Fruit fly (Drosophila melanogaster): ENCODE data around the gene CG4594.

Gene CG4594

DNA sequence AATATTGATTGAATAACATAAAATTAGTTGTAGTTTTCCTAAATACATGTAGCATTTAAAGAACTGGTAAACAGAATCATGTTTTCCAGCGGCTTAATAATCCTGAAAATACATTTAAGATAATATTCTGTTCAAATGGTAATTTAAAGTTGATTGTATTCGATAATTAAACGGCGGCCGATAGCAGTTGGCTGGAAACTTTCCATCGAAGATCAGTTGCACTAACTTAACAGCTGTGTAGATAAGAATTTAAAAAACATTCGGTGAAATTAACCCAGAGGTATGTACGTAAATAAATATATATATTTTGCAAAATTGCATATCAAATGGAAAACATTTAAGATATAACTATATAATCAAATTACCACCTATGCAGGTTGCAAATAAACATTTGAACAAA, at the start of gene CG4594:
Gene CG4594 (plus strand): TSS at position 212 of the 400 bp plus-strand sequence.
- TF ChIP-seq CG12605 (GFP tag; IDR thresholded peaks at IDR 0.05) (no peak), CG8301 (tag; optimal IDR thresholded peaks at IDR 0.05) (no peak), EcR (GFP tag; optimal IDR thresholded peaks at IDR 0.05) (no peak), CG13204 (GFP tag; optimal IDR thresholded peaks at IDR 0.05) (no peak), Ets98B (GFP tag; IDR thresholded peaks at IDR 0.05) (no peak), CG4496 (GFP tag; IDR thresholded peaks at IDR 0.05) (no peak), CG9948 (tag; optimal IDR thresholded peaks at IDR 0.05) (no peak), CG17806 (tag; optimal IDR thresholded peaks at IDR 0.05) (no peak), gl (tag; optimal IDR thresholded peaks at IDR 0.05) (no peak), Pif1B (GFP tag; optimal IDR thresholded peaks at IDR 0.05) (no peak), D1 (tag; optimal IDR thresholded peaks at IDR 0.05) (no peak), Snoo (tag; optimal IDR thresholded peaks at IDR 0.05) (no peak), fd96Ca (GFP tag; IDR thresholded peaks at IDR 0.05) (no peak), rn (GFP tag; IDR thresholded peaks at IDR 0.05) (no peak), CG32121 (GFP tag; IDR thresholded peaks at IDR 0.05) (no peak), Pif1A (GFP tag; optimal IDR thresholded peaks at IDR 0.05) (no peak), CG34367 (tag; optimal IDR thresholded peaks at IDR 0.05) (no peak), CG10348 (GFP tag; IDR thresholded peaks at IDR 0.05) (no peak), CG14655 (GFP tag; optimal IDR thresholded peaks at IDR 0.05) (no peak)

DNA sequence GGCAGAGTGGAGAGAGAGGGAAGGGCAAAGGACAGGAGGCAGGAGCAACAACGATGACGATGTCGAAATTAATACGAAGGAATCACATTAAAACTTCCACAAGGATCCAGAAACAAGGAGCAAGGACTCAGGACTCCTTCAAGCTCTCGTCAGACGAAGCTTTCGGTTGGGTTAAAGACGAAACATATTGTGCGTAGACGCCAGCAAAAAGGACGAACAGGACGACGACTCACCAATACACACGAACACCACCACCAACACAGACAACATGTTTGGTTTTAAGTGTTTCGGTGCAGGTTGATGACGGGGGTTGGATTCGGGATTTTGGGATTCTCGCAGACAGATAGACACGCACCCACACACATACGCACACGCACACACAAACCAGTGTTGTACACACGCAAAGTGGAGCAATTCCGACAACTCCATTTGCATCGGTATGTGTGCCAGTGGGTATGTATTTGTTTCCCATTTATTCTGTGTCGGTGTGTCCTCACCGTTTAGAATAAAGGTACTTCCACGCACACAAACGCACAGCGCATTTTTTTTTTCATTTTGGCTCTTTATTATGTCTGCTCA, 37.5 kb upstream of the CG4594 start:
- TF ChIP-seq CG34367 (tag; optimal IDR thresholded peaks at IDR 0.05) (no peak), Snoo (tag; optimal IDR thresholded peaks at IDR 0.05) (no peak), EcR (GFP tag; optimal IDR thresholded peaks at IDR 0.05) (no peak), CG4496 (GFP tag; IDR thresholded peaks at IDR 0.05) (no peak)

- TF ChIP-seq CG17806 (tag; optimal IDR thresholded peaks at IDR 0.05) (no peak), CG13204 (GFP tag; optimal IDR thresholded peaks at IDR 0.05) (no peak), CG32121 (GFP tag; IDR thresholded peaks at IDR 0.05) (no peak), fd96Ca (GFP tag; IDR thresholded peaks at IDR 0.05) (no peak), gl (tag; optimal IDR thresholded peaks at IDR 0.05) (no peak), Pif1A (GFP tag; optimal IDR thresholded peaks at IDR 0.05) (no peak), Pif1B (GFP tag; optimal IDR thresholded peaks at IDR 0.05) (no peak), CG12605 (GFP tag; IDR thresholded peaks at IDR 0.05) (no peak), CG14655 (GFP tag; optimal IDR thresholded peaks at IDR 0.05) (no peak), EcR (GFP tag; optimal IDR thresholded peaks at IDR 0.05) (no peak), D1 (tag; optimal IDR thresholded peaks at IDR 0.05) (no peak), CG10348 (GFP tag; IDR thresholded peaks at IDR 0.05) (no peak), CG8301 (tag; optimal IDR thresholded peaks at IDR 0.05) (no peak), CG34367 (tag; optimal IDR thresholded peaks at IDR 0.05) (no peak), Ets98B (GFP tag; IDR thresholded peaks at IDR 0.05) (no peak), CG4496 (GFP tag; IDR thresholded peaks at IDR 0.05) (no peak)
These were observed 33.9 kb upstream of the CG4594 start, which contains the start of gene nAChRalpha6 for dm6 chr2L:9886086-9886485. TSS of gene nAChRalpha6 (minus strand) at chr2L:9886250.

DNA sequence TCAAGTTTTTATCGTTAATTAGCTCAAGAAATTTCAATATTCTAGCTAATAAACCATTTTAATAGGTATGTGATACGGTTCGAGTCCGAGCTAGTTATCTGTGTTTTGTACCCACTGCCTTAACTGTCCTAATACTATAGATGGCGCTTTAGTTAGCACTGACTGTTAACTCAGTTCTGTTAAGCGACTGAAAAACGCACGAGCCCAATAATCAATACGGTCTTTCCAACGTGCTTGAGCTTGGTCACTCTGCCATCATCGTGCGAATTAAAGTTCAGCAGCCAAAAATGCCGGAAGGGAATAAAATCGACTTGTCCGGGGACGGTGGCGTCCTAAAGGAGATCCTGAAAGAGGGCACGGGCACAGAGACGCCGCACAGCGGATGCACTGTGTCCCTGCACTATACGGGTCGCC, 32.1 kb upstream of the CG4594 start, which contains the start of gene Fkbp59:
Gene Fkbp59 (plus strand): TSS at position 150 of the 414 bp plus-strand sequence.
- TF ChIP-seq CG4496 (GFP tag; IDR thresholded peaks at IDR 0.05) (peak; percentile 41; the same call in 1 of the 3 replicates), D1 (tag; optimal IDR thresholded peaks at IDR 0.05) (no peak)

- TF ChIP-seq CG8301 (tag; optimal IDR thresholded peaks at IDR 0.05) = no peak
These were observed 29.4 kb upstream of the CG4594 start, which contains the start of the genes CG34183 and CG4537 for dm6 chr2L:9890576-9890975. TSS of gene CG34183 (minus strand) at chr2L:9890772. TSS of gene CG4537 (plus strand) at chr2L:9890885.

DNA sequence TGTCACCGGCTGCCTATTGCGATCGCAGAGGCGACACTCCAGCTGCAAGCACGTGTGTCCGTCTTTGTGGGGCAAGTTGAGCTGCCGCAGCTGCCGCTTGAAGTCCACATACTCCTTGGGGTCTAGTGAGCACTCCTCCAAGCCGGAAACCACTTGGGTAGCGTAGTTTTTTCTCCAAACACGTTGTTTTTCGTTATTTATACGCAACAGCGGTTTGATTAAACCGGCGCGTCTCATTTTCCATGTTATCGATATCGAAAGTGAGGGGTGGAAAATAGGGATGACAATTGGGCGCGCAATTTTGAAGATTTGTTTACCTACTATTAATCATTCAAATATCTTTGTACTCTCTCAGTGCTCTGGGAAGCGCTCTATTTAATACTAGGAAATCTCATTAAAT, 26.8 kb upstream of the CG4594 start, which contains the start of gene mtDNA-helicase:
Gene mtDNA-helicase (minus strand): TSS at position 264 of the 400 bp plus-strand sequence.
- TF ChIP-seq D1 (tag; optimal IDR thresholded peaks at IDR 0.05) (no peak), CG4496 (GFP tag; IDR thresholded peaks at IDR 0.05) (no peak), gl (tag; optimal IDR thresholded peaks at IDR 0.05) (no peak), CG8301 (tag; optimal IDR thresholded peaks at IDR 0.05) (no peak), fd96Ca (GFP tag; IDR thresholded peaks at IDR 0.05) (no peak), CG17806 (tag; optimal IDR thresholded peaks at IDR 0.05) (no peak), EcR (GFP tag; optimal IDR thresholded peaks at IDR 0.05) (no peak), CG12605 (GFP tag; IDR thresholded peaks at IDR 0.05) (no peak), CG15710 (tag; optimal IDR thresholded peaks at IDR 0.05) (no peak), CG32121 (GFP tag; IDR thresholded peaks at IDR 0.05) (no peak), Pif1B (GFP tag; optimal IDR thresholded peaks at IDR 0.05) (no peak), Snoo (tag; optimal IDR thresholded peaks at IDR 0.05) (no peak), rn (GFP tag; IDR thresholded peaks at IDR 0.05) (no peak), CG10348 (GFP tag; IDR thresholded peaks at IDR 0.05) (no peak)

DNA sequence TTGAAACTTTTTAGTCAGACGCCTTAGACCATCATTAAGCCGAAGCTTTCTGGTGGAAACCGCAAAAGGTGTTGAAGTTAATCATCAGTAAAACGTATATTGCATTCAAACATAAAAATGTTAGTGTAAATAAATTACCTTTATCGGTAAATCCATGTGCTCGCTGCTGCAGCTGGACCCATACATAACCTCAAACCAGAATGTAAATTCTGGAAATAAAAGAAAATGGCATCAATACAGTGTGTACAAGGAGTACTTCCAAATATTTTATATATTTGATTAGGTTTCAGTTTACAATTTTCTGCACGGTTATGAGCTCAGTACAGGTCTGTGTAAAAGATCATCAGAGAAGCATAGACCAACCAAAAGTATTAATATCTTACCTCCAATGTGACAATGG, 25.8 kb upstream of the CG4594 start:
- TF ChIP-seq Pif1A (GFP tag; optimal IDR thresholded peaks at IDR 0.05) = no peak
- TF ChIP-seq rn (GFP tag; IDR thresholded peaks at IDR 0.05) = no peak
- TF ChIP-seq CG32121 (GFP tag; IDR thresholded peaks at IDR 0.05) = no peak
- TF ChIP-seq fd96Ca (GFP tag; IDR thresholded peaks at IDR 0.05) = no peak
- no peak for TF ChIP-seq Snoo (tag; optimal IDR thresholded peaks at IDR 0.05)
- TF ChIP-seq CG10348 (GFP tag; IDR thresholded peaks at IDR 0.05) = no peak
- TF ChIP-seq D1 (tag; optimal IDR thresholded peaks at IDR 0.05) = no peak
- TF ChIP-seq CG34367 (tag; optimal IDR thresholded peaks at IDR 0.05) = no peak
- no peak for TF ChIP-seq Pif1B (GFP tag; optimal IDR thresholded peaks at IDR 0.05)
- no peak for TF ChIP-seq CG8301 (tag; optimal IDR thresholded peaks at IDR 0.05)
- no peak for TF ChIP-seq CG17806 (tag; optimal IDR thresholded peaks at IDR 0.05)
